Worm (Caenorhabditis elegans) whole organism, mixed stage, embryonic: ENCODE results near the gene srlf-31.

Experiments used
- mep-1 ChIP-seq: fragments of 150-350 bp; optimal IDR thresholded peaks from 2 replicates; lab custom pipeline; 2017; ENCODE audit warnings: missing biosample characterization, missing genetic modification reagents, missing genetic modification characterization, inconsistent platforms
- pha-4 ChIP-seq: fragments of 150-350 bp; optimal IDR thresholded peaks from 2 replicates; lab custom pipeline; 2018; ENCODE audit warnings: missing biosample characterization, missing genetic modification reagents, missing genetic modification characterization
- sptf-1 ChIP-seq: sonication (generic microtip); optimal IDR thresholded peaks from 2 replicates; lab custom pipeline; 2017; ENCODE audit warnings: mild to moderate bottlenecking, missing genetic modification characterization, moderate library complexity, missing compliant biosample characterization
- unc-120 ChIP-seq: sonication (generic microtip); optimal IDR thresholded peaks from 2 replicates; lab custom pipeline; 2017; ENCODE audit warnings: missing genetic modification characterization, missing compliant biosample characterization; ENCODE audit not compliant: poor library complexity, severe bottlenecking

ce11 chrIV:11949717-11950116 lies 26.7 kb upstream of the srlf-31 start, which contains the start of gene hdl-1:
- TF ChIP-seq unc-120 (tag; lab: Kevin White, UChicago) (no peak), sptf-1 (tag; lab: Kevin White, UChicago) (no peak), pha-4 (no peak), mep-1 (tag; lab: Kevin White, UChicago) (no peak)
